Fruit fly (Drosophila melanogaster): Measurements from ENCODE around the gene CG2698.

DNA sequence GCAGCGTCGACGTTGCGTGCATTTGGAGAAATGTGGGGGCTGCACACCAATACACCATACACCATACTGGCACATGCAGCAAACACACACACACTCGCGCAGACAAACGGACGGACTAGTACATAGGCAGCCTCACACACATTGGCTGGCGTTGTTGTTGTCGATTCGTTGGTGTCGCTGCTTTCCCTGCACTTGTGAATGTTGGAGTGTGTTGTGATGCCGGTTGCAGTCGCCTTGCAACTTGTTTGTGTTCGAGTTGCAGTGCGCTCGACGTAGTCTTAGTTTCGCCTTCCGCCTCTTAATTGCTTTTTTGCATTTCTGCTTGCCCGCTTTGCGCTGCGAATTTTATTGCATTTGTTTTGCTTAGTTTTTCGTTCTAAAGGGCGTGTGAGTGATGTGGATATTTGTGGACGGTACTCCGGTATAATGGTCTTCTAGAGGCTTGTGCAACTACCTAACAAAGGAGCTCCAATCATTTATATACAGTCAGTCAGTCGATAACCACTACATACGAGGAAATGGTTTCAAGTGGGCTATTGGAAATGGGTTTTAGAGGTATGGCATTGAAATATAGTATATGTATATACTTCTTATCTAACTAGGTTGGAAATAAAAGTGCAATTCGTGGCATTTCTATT is 37.7 kb upstream of the CG2698 start:
- TF ChIP-seq Hr96 (GFP tag; optimal IDR thresholded peaks at IDR 0.05) (no peak), CG14711 (tag; optimal IDR thresholded peaks at IDR 0.05) (no peak), bab1 (GFP tag; optimal IDR thresholded peaks at IDR 0.05) (peak; percentile 15), Clk (GFP tag; optimal IDR thresholded peaks at IDR 0.05) (no peak), ovo (GFP tag; optimal IDR thresholded peaks at IDR 0.05) (no peak), CG12768 (GFP tag; optimal IDR thresholded peaks at IDR 0.05) (no peak), kay (GFP tag; ENCODE audit: borderline replicate concordance) (peak; percentile 79), CG5204 (GFP tag; optimal IDR thresholded peaks at IDR 0.05) (no peak), CG11617 (GFP tag; optimal IDR thresholded peaks at IDR 0.05) (no peak), pad (GFP tag; optimal IDR thresholded peaks at IDR 0.05) (no peak), toe (GFP tag; optimal IDR thresholded peaks at IDR 0.05) (no peak)

All from whole organism, adult.